Fruit fly (Drosophila melanogaster): ENCODE results near the gene AP-1sigma.

Gene AP-1sigma

DNA sequence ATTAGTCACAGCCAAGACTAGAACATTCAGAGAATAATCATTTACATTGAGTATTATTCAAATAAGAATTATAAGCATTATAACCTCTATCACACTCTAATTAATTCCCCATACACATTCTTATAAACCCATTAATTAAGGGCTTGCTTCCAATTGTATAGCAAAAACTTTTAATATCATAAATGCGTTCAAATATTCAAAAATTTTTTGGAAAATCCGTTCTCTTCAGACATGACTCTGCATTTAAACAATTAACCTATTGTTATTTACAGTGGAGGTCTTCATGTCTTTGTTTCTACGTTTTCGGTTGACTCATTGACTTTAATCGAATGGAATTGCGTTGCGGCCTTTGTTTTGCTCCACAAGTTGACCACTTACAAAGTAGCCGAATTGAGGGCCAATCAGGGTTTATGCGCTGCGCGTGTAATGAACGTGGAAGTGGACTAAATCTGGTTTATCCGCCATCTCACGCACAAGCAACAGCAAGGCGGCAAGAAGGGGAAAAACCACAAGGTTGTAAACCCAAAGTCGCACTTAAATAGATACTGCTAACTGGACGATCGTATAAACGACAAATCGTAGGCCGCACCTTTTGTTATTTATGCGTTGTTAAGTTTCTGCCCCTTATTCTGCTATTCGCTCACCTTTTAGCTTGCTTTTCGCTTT lies 37.4 kb upstream of the AP-1sigma start (continued):
- TF ChIP-seq OdsH (GFP tag; optimal IDR thresholded peaks at IDR 0.05) (no peak), Blimp-1 (GFP tag; optimal IDR thresholded peaks at IDR 0.05) (no peak), CG11762 (GFP tag; optimal IDR thresholded peaks at IDR 0.05; ENCODE audit: insufficient read depth) (no peak), Hr38 (GFP tag; optimal IDR thresholded peaks at IDR 0.05) (no peak), CG16779 (tag; optimal IDR thresholded peaks at IDR 0.05) (no peak), Sox15 (GFP tag; optimal IDR thresholded peaks at IDR 0.05) (peak; percentile 41), Ets21C (GFP tag; optimal IDR thresholded peaks at IDR 0.05) (peak; percentile 2), CG9139 (GFP tag; optimal IDR thresholded peaks at IDR 0.05) (no peak), svp (GFP tag) (peak; percentile 79), CG6854 (GFP tag; optimal IDR thresholded peaks at IDR 0.05) (no peak), CG6792 (GFP tag; optimal IDR thresholded peaks at IDR 0.05) (peak; percentile 22), CG7368 (GFP tag; optimal IDR thresholded peaks at IDR 0.05) (peak; percentile 49), cyc (GFP tag; optimal IDR thresholded peaks at IDR 0.05) (peak; percentile 43), esn (GFP tag; optimal IDR thresholded peaks at IDR 0.05) (peak; percentile 71), Met (GFP tag; optimal IDR thresholded peaks at IDR 0.05) (peak; percentile 24), vri (GFP tag; optimal IDR thresholded peaks at IDR 0.05) (peak; percentile 4), acj6 (GFP tag; optimal IDR thresholded peaks at IDR 0.05) (peak; percentile 42), CG11902 (GFP tag; optimal IDR thresholded peaks at IDR 0.05) (peak; percentile 12), Sox14 (GFP tag; optimal IDR thresholded peaks at IDR 0.05) (peak; percentile 78), CG1621 (tag; optimal IDR thresholded peaks at IDR 0.05) (peak; percentile 42)

DNA sequence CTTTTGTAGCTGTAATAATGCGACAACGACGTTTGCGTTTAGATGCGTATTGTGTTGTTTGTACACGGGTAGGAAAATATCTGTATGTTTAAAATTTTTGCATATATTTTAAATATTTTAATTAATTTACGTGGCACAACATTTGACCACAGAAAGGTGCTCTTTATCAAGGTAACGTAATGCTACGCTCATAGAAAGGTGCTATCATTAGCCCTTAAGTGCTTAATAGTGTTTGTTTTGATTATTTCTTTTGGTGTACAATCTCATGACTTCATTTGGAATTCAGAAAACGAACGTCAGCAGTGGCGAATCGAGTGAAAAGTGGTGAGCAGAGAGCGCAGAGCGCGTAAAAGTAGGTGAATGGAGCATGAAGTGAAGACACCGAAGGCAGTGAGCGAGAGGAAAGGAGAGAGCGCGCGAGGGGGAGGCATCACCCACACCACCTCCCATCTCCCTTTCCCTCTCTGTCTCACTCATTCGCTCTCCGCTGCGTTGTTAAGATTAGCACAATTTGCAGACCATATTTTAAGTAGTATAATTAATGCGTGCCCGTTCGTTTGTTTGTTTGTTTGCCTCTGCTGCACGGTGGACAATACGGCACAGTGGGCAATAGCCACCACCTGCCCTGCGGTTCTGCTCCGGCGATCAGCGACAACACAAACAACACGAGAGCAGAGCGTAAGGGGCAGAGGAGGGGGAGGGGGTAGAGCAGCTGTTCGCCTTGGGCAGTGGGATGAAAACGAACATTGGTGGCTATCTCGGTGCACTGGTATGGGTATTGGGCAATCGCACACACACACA lies 36.5 kb upstream of the AP-1sigma start:
- TF ChIP-seq CG6854 (GFP tag; optimal IDR thresholded peaks at IDR 0.05), result no peak
- TF ChIP-seq Gug (GFP tag; IDR thresholded peaks at IDR 0.05), result peak; percentile 71
- TF ChIP-seq Met (GFP tag; optimal IDR thresholded peaks at IDR 0.05), result peak; percentile 9
- no peak for TF ChIP-seq cyc (GFP tag; optimal IDR thresholded peaks at IDR 0.05)
- TF ChIP-seq svp (GFP tag), result peak; percentile 73
- peak; percentile 45 for TF ChIP-seq acj6 (GFP tag; optimal IDR thresholded peaks at IDR 0.05)
- no peak for TF ChIP-seq CG11762 (GFP tag; optimal IDR thresholded peaks at IDR 0.05; ENCODE audit: insufficient read depth)
- TF ChIP-seq Sox14 (GFP tag; optimal IDR thresholded peaks at IDR 0.05), result no peak
- TF ChIP-seq CG6792 (GFP tag; optimal IDR thresholded peaks at IDR 0.05), result peak; percentile 26
- TF ChIP-seq OdsH (GFP tag; optimal IDR thresholded peaks at IDR 0.05), result peak; percentile 68
- TF ChIP-seq CG10631 (GFP tag; optimal IDR thresholded peaks at IDR 0.05), result peak; percentile 38
- peak; percentile 92 for TF ChIP-seq fkh (GFP tag; optimal IDR thresholded peaks at IDR 0.05)
- no peak for TF ChIP-seq ss (GFP tag; optimal IDR thresholded peaks at IDR 0.05)
- TF ChIP-seq vri (GFP tag; optimal IDR thresholded peaks at IDR 0.05), result peak; percentile 16
- peak; percentile 49 for TF ChIP-seq CG10669 (GFP tag; optimal IDR thresholded peaks at IDR 0.05)
- TF ChIP-seq net (GFP tag; optimal IDR thresholded peaks at IDR 0.05), result peak; percentile 26
- TF ChIP-seq CG32006 (GFP tag; optimal IDR thresholded peaks at IDR 0.05), result peak; percentile 76
- TF ChIP-seq salr (GFP tag; optimal IDR thresholded peaks at IDR 0.05), result no peak
- TF ChIP-seq CG8119 (GFP tag; IDR thresholded peaks at IDR 0.05), result peak; percentile 67
- peak; percentile 47 for TF ChIP-seq CG3032 (tag; optimal IDR thresholded peaks at IDR 0.05)
- no peak for TF ChIP-seq CG1621 (tag; optimal IDR thresholded peaks at IDR 0.05)
- no peak for TF ChIP-seq Hr38 (GFP tag; optimal IDR thresholded peaks at IDR 0.05)
- TF ChIP-seq CG8632 (GFP tag; optimal IDR thresholded peaks at IDR 0.05), result peak; percentile 30
- TF ChIP-seq CG15336 (GFP tag; IDR thresholded peaks at IDR 0.05), result peak; percentile 82
- peak; percentile 81 for TF ChIP-seq eg (GFP tag; IDR thresholded peaks at IDR 0.05)
- peak; percentile 12 for TF ChIP-seq CG11902 (GFP tag; optimal IDR thresholded peaks at IDR 0.05)
- peak; percentile 69 for TF ChIP-seq Hr4 (GFP tag; optimal IDR thresholded peaks at IDR 0.05)
- TF ChIP-seq fd59A (GFP tag; optimal IDR thresholded peaks at IDR 0.05), result no peak
- TF ChIP-seq pdm3 (GFP tag; optimal IDR thresholded peaks at IDR 0.05), result peak; percentile 31
- TF ChIP-seq Eip75B (GFP tag; optimal IDR thresholded peaks at IDR 0.05), result no peak
- TF ChIP-seq achi (GFP tag; optimal IDR thresholded peaks at IDR 0.05), result peak; percentile 61
- no peak for TF ChIP-seq Ets21C (GFP tag; optimal IDR thresholded peaks at IDR 0.05)
- TF ChIP-seq dac (GFP tag; optimal IDR thresholded peaks at IDR 0.05), result peak; percentile 41
- peak; percentile 12 for TF ChIP-seq CG34406 (GFP tag; optimal IDR thresholded peaks at IDR 0.05)
- peak; percentile 60; the same call in 2 of the 3 replicates for TF ChIP-seq CG6163 (GFP tag; IDR thresholded peaks at IDR 0.05)
- peak; percentile 92 for TF ChIP-seq Eip78C (GFP tag)
- 0 out of 2 replicates have a peak, but pooled peaks have one; percentile 60 for TF ChIP-seq CG11294 (GFP tag; IDR thresholded peaks at IDR 0.05)
- no peak for TF ChIP-seq Hr39 (GFP tag; optimal IDR thresholded peaks at IDR 0.05)
- TF ChIP-seq Smox (GFP tag; optimal IDR thresholded peaks at IDR 0.05), result no peak

Measured in whole organism, prepupa.